Worm (Caenorhabditis elegans): Measurements from ENCODE around the gene oac-6.

oac-6 gene

ce11 chrV:16346406-16347108 lies 44.0 kb downstream of the oac-6 start, which contains the start of the genes W08G11.5 and W08G11.1:
Gene W08G11.5, minus strand, starts transcription at chrV:16346506.
Gene W08G11.1, plus strand, starts transcription at chrV:16347058.
- TF ChIP-seq mdt-29 (GFP tag; IDR thresholded peaks at IDR 0.05) (no peak), aha-1 (tag) (peak; percentile 33)

DNA sequence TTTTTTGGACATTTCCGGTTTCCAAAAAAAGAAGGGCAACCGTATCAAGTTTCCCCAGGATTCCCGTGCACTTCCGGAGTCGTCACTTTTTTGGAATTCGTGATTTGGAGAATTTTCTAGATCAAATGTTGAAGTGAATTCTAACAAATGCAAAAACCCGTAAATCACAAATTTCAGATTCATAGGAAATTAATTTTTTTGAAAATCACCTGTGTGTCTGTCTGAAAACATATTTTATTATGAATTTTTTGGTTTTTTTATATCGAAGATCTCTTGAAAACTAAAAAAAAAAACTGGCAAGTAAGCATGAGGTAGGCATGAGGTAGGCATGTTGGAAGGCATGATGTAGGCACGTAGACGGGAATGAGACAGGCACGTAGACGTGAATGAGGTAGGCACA lies 47.5 kb downstream of the oac-6 start:
- TF ChIP-seq aha-1 (tag) (peak; percentile 60), nhr-41 (GFP tag; IDR thresholded peaks at IDR 0.05) (no peak)

- TF ChIP-seq skn-1 (tag; optimal IDR thresholded peaks at IDR 0.05), result no peak
- TF ChIP-seq snpc-1.2 (GFP tag; IDR thresholded peaks at IDR 0.05), result no peak
- no peak for TF ChIP-seq nhr-6 (tag; optimal IDR thresholded peaks at IDR 0.05)
- TF ChIP-seq nhr-41 (GFP tag; IDR thresholded peaks at IDR 0.05), result no peak
- no peak for TF ChIP-seq attf-4 (tag; optimal IDR thresholded peaks at IDR 0.05)
- no peak for TF ChIP-seq ztf-7 (tag; optimal IDR thresholded peaks at IDR 0.05)
- peak; percentile 62 for TF ChIP-seq fkh-10 (GFP tag; optimal IDR thresholded peaks at IDR 0.05)
- no peak for TF ChIP-seq lin-1 (GFP tag; IDR thresholded peaks at IDR 0.05)
- TF ChIP-seq hlh-30 (tag; optimal IDR thresholded peaks at IDR 0.05; ENCODE audit: insufficient read depth), result peak; percentile 79
- no peak for TF ChIP-seq snpc-4 (tag; optimal IDR thresholded peaks at IDR 0.05)
- no peak for TF ChIP-seq zag-1 (tag; optimal IDR thresholded peaks at IDR 0.05)
- TF ChIP-seq nhr-11 (tag; optimal IDR thresholded peaks at IDR 0.05), result peak; percentile 64
- TF ChIP-seq ceh-44 (GFP tag; IDR thresholded peaks at IDR 0.05), result no peak
- TF ChIP-seq ces-1 (GFP tag; optimal IDR thresholded peaks at IDR 0.05), result no peak
- TF ChIP-seq unc-130 (GFP tag; optimal IDR thresholded peaks at IDR 0.05), result no peak
- TF ChIP-seq F37D6.2 (tag; optimal IDR thresholded peaks at IDR 0.05), result no peak
- no peak for TF ChIP-seq lim-7 (GFP tag; IDR thresholded peaks at IDR 0.05)
- TF ChIP-seq duxl-1 (tag; optimal IDR thresholded peaks at IDR 0.05; ENCODE audit: poor library complexity), result no peak
- TF ChIP-seq zfp-2 (tag; optimal IDR thresholded peaks at IDR 0.05), result no peak
- TF ChIP-seq saeg-2 (GFP tag; IDR thresholded peaks at IDR 0.05), result no peak
- no peak for TF ChIP-seq fos-1 (tag; optimal IDR thresholded peaks at IDR 0.05)
- TF ChIP-seq T20F7.1 (GFP tag; optimal IDR thresholded peaks at IDR 0.05), result no peak
- no peak for TF ChIP-seq F10B5.3 (tag; optimal IDR thresholded peaks at IDR 0.05)
- no peak for TF ChIP-seq mxl-2 (GFP tag; conservative IDR thresholded peaks at IDR 0.05)
- no peak for TF ChIP-seq zip-2 (tag; optimal IDR thresholded peaks at IDR 0.05)
- peak; percentile 78 for TF ChIP-seq dmd-6 (GFP tag; IDR thresholded peaks at IDR 0.05)
- TF ChIP-seq spr-3 (GFP tag; optimal IDR thresholded peaks at IDR 0.05), result no peak
- TF ChIP-seq dve-1 (tag; optimal IDR thresholded peaks at IDR 0.05; ENCODE audit: insufficient read depth), result peak; percentile 62
- TF ChIP-seq rbr-2 (tag; optimal IDR thresholded peaks at IDR 0.05), result peak; percentile 66
- peak; percentile 42 for TF ChIP-seq pqm-1 (tag; optimal IDR thresholded peaks at IDR 0.05)
- no peak for TF ChIP-seq cey-2 (tag; optimal IDR thresholded peaks at IDR 0.05; ENCODE audit: borderline replicate concordance, insufficient read depth)
- TF ChIP-seq Y48G9A.11 (GFP tag; IDR thresholded peaks at IDR 0.05), result no peak
- TF ChIP-seq gei-8 (GFP tag; optimal IDR thresholded peaks at IDR 0.05), result no peak
- 0 out of 2 replicates have a peak, but pooled peaks have one; percentile 13 for TF ChIP-seq T26A8.4 (GFP tag; IDR thresholded peaks at IDR 0.05)
- no peak for TF ChIP-seq tra-1 (GFP tag; IDR thresholded peaks at IDR 0.05)
- TF ChIP-seq nhr-111 (GFP tag; optimal IDR thresholded peaks at IDR 0.05), result no peak
- TF ChIP-seq dmd-8 (GFP tag; IDR thresholded peaks at IDR 0.05), result no peak
- peak; percentile 33; the same call in 1 of the 2 replicates for TF ChIP-seq ceh-20 (GFP tag; IDR thresholded peaks at IDR 0.05)
- no peak for TF ChIP-seq daf-12 (tag; optimal IDR thresholded peaks at IDR 0.05)
- no peak for TF ChIP-seq lin-15B (tag; optimal IDR thresholded peaks at IDR 0.05)
- no peak for TF ChIP-seq nhr-237 (tag; optimal IDR thresholded peaks at IDR 0.05)
- TF ChIP-seq ceh-32 (tag; optimal IDR thresholded peaks at IDR 0.05; ENCODE audit: poor library complexity), result no peak
- no peak for TF ChIP-seq daf-19 (GFP tag; conservative IDR thresholded peaks at IDR 0.05)
- TF ChIP-seq egl-43 (GFP tag; IDR thresholded peaks at IDR 0.05), result no peak
Measured at ce11 chrV:16350775-16351378, 48.4 kb downstream of the oac-6 start.

Measured in whole organism, L4 larva.